Fruit fly (Drosophila melanogaster) whole organism, embryonic: ENCODE results near the gene Bfc.

Experiments used
- Atf6 ChIP-seq: fragments of 200-800 bp; sonication (Bioruptor generic); IDR thresholded peaks from 2 replicates; pipeline ENCODE4 v1.3.6; 2022; ENCODE audit warnings: missing biosample characterization, missing genetic modification characterization
- CG10147 ChIP-seq: fragments of 200-800 bp; sonication (Bioruptor generic); optimal IDR thresholded peaks from 2 replicates; lab custom pipeline; 2019; ENCODE audit warnings: missing biosample characterization, mild to moderate bottlenecking, missing genetic modification characterization, moderate library complexity
- CG10366 ChIP-seq: fragments of 200-800 bp; sonication (Bioruptor generic); IDR thresholded peaks from 2 replicates; pipeline ENCODE4 v1.3.6; 2022; ENCODE audit warnings: missing biosample characterization, missing genetic modification characterization
- CG13287 ChIP-seq: fragments of 200-800 bp; sonication (Bioruptor generic); IDR thresholded peaks from 2 replicates; pipeline ENCODE4 v1.3.6; 2022; ENCODE audit warnings: missing biosample characterization, missing genetic modification characterization; ENCODE audit not compliant: partially characterized antibody
- CG14014 ChIP-seq: fragments of 200-800 bp; sonication (Bioruptor generic); IDR thresholded peaks from 2 replicates; pipeline ENCODE4 v1.3.6; 2022; ENCODE audit warnings: missing biosample characterization, missing genetic modification characterization
- CG2120 ChIP-seq: fragments of 200-800 bp; sonication (Bioruptor generic); optimal IDR thresholded peaks from 3 replicates; lab custom pipeline; 2016; ENCODE audit warnings: missing biosample characterization, missing genetic modification characterization
- CG2129 ChIP-seq: fragments of 200-800 bp; sonication (Bioruptor generic); IDR thresholded peaks from 2 replicates; pipeline ENCODE4 v1.3.6; 2022; ENCODE audit warnings: missing biosample characterization, missing genetic modification characterization; ENCODE audit not compliant: partially characterized antibody
- CG32532 ChIP-seq: fragments of 200-800 bp; sonication (Bioruptor generic); IDR thresholded peaks from 2 replicates; pipeline ENCODE4 v1.3.6; 2022; ENCODE audit warnings: missing biosample characterization, missing genetic modification characterization
- CG3847 ChIP-seq: fragments of 200-800 bp; sonication (Bioruptor generic); IDR thresholded peaks from 2 replicates; pipeline ENCODE4 v1.3.6; 2022; ENCODE audit warnings: missing biosample characterization, missing genetic modification characterization
- CG4854 ChIP-seq: fragments of 200-800 bp; sonication (Bioruptor generic); optimal IDR thresholded peaks from 2 replicates; lab custom pipeline; 2016; ENCODE audit warnings: missing biosample characterization, missing genetic modification characterization, inconsistent platforms
- CG6689 ChIP-seq: fragments of 200-800 bp; sonication (Bioruptor generic); IDR thresholded peaks from 2 replicates; pipeline ENCODE4 v1.3.6; 2022; ENCODE audit warnings: missing biosample characterization, missing genetic modification characterization
- CG7745 ChIP-seq: fragments of 200-800 bp; sonication (Bioruptor generic); optimal IDR thresholded peaks from 2 replicates; lab custom pipeline; 2018; ENCODE audit warnings: missing biosample characterization, mild to moderate bottlenecking, missing genetic modification characterization, moderate library complexity
- CG7963 ChIP-seq: fragments of 200-800 bp; sonication (Bioruptor generic); IDR thresholded peaks from 3 replicates; pipeline ENCODE4 v1.3.6; 2022; ENCODE audit warnings: missing biosample characterization, missing genetic modification characterization; ENCODE audit not compliant: partially characterized antibody
- CG8290 ChIP-seq, 3 experiments: fragments of 200-800 bp; sonication (Bioruptor generic); optimal IDR thresholded peaks; 2 replicates each; lab custom pipeline; 2016 to 2019; ENCODE audit warnings: missing biosample characterization in 3 of 3, missing genetic modification characterization in 3 of 3, mild to moderate bottlenecking in 2 of 3, moderate library complexity in 1 of 3
- CG8478 ChIP-seq: fragments of >200 bp; optimal IDR thresholded peaks from 2 replicates; lab custom pipeline; 2018
- Drgx ChIP-seq: fragments of 200-800 bp; sonication (Bioruptor generic); IDR thresholded peaks from 2 replicates; pipeline ENCODE4 v1.3.6; 2022; ENCODE audit warnings: missing biosample characterization, missing genetic modification characterization
- E2f1 ChIP-seq: fragments of 200-800 bp; sonication (Bioruptor generic); IDR thresholded peaks from 2 replicates; pipeline ENCODE4 v1.3.6; 2022; ENCODE audit warnings: missing biosample characterization, missing genetic modification characterization
- E2f2 ChIP-seq: fragments of 200-800 bp; sonication (Bioruptor generic); IDR thresholded peaks from 2 replicates; pipeline ENCODE4 v1.3.6; 2022; ENCODE audit warnings: missing biosample characterization, missing genetic modification characterization
- Hr39 ChIP-seq: fragments of >200 bp; optimal IDR thresholded peaks from 2 replicates; lab custom pipeline; 2017
- Lpt ChIP-seq: fragments of >200 bp; optimal IDR thresholded peaks from 2 replicates; lab custom pipeline; 2018; ENCODE audit warnings: missing biosample characterization, missing genetic modification characterization
- Med ChIP-seq: fragments of 200-800 bp; sonication (Bioruptor generic); peaks from one replicate; lab custom pipeline; 2016; ENCODE audit warnings: missing biosample characterization, missing genetic modification characterization, mild to moderate bottlenecking, inconsistent platforms, moderate library complexity
- Meics ChIP-seq: fragments of 200-800 bp; sonication (Bioruptor generic); optimal IDR thresholded peaks from 2 replicates; lab custom pipeline; 2017; ENCODE audit warnings: missing biosample characterization, mild to moderate bottlenecking, missing genetic modification characterization
- Ptx1 ChIP-seq: fragments of 200-800 bp; sonication (Bioruptor generic); IDR thresholded peaks from 2 replicates; pipeline ENCODE4 v1.3.6; 2022; ENCODE audit warnings: missing biosample characterization, missing genetic modification characterization
- Rfx ChIP-seq: fragments of 200-800 bp; sonication (Bioruptor generic); IDR thresholded peaks from 2 replicates; pipeline ENCODE4 v1.3.6; 2022; ENCODE audit warnings: missing biosample characterization, missing genetic modification characterization
- ab ChIP-seq: fragments of 200-800 bp; sonication (Bioruptor generic); optimal IDR thresholded peaks from 2 replicates; lab custom pipeline; 2016; ENCODE audit warnings: missing biosample characterization, missing genetic modification characterization
- chinmo ChIP-seq: fragments of 200-800 bp; sonication (Bioruptor generic); IDR thresholded peaks from 4 replicates; pipeline ENCODE4 v1.3.6; 2022; ENCODE audit warnings: missing biosample characterization, missing genetic modification characterization; ENCODE audit not compliant: partially characterized antibody
- chm ChIP-seq: fragments of 200-800 bp; sonication (Bioruptor generic); IDR thresholded peaks from 2 replicates; pipeline ENCODE4 v1.3.6; 2022; ENCODE audit warnings: missing biosample characterization, missing genetic modification characterization
- crp ChIP-seq, 2 experiments: fragments of 200-800 bp; sonication (Bioruptor generic); optimal IDR thresholded peaks; 2 replicates in 1 of 2; 3 replicates in 1 of 2; lab custom pipeline; 2017; ENCODE audit warnings: missing biosample characterization in 2 of 2, missing genetic modification characterization in 2 of 2, mild to moderate bottlenecking in 1 of 2, moderate library complexity in 1 of 2
- dysf ChIP-seq: fragments of 200-800 bp; sonication (Bioruptor generic); IDR thresholded peaks from 3 replicates; pipeline ENCODE4 v1.3.6; 2022; ENCODE audit warnings: missing biosample characterization, missing genetic modification characterization
- grn ChIP-seq: fragments of 200-800 bp; sonication (Bioruptor generic); optimal IDR thresholded peaks from 3 replicates; lab custom pipeline; 2017; ENCODE audit warnings: missing biosample characterization, missing genetic modification characterization
- kah ChIP-seq: fragments of 200-800 bp; sonication (Bioruptor generic); optimal IDR thresholded peaks from 2 replicates; lab custom pipeline; 2018; ENCODE audit warnings: missing biosample characterization, mild to moderate bottlenecking, missing genetic modification characterization
- lab ChIP-seq: fragments of 200-800 bp; sonication (Bioruptor generic); optimal IDR thresholded peaks from 3 replicates; lab custom pipeline; 2017; ENCODE audit warnings: missing biosample characterization, missing genetic modification characterization, mild to moderate bottlenecking, moderate library complexity, missing genetic modification reagents
- pan ChIP-seq, 4 experiments: fragments of >200 bp in 3 of 4; fragments of 200-800 bp in 1 of 4; sonication (Bioruptor generic) in 1 of 4; optimal IDR thresholded peaks in 3 of 4; IDR thresholded peaks in 1 of 4; 2 replicates each; pipeline versions ENCODE4 v1.3.6 to Lab custom; 2017 to 2022; ENCODE audit warnings: missing biosample characterization in 2 of 4, missing genetic modification characterization in 2 of 4, mixed read lengths in 1 of 4
- prd ChIP-seq, 3 experiments: fragments of >200 bp in 2 of 3; fragments of 200-800 bp in 1 of 3; sonication (Bioruptor generic) in 1 of 3; optimal IDR thresholded peaks in 2 of 3; IDR thresholded peaks in 1 of 3; 2 replicates in 2 of 3; 3 replicates in 1 of 3; pipeline versions ENCODE4 v1.3.6 to Lab custom; 2017 to 2022; ENCODE audit warnings: missing biosample characterization in 1 of 3, missing genetic modification characterization in 1 of 3
- row ChIP-seq: fragments of 200-800 bp; sonication (Bioruptor generic); IDR thresholded peaks from 3 replicates; pipeline ENCODE4 v1.3.6; 2022; ENCODE audit warnings: missing biosample characterization, missing genetic modification characterization
- shn ChIP-seq: fragments of 200-800 bp; sonication (Bioruptor generic); optimal IDR thresholded peaks from 3 replicates; lab custom pipeline; 2016; ENCODE audit warnings: missing biosample characterization, missing genetic modification characterization
- sisA ChIP-seq: fragments of 200-800 bp; sonication (Bioruptor generic); IDR thresholded peaks from 2 replicates; pipeline ENCODE4 v1.3.6; 2022; ENCODE audit warnings: missing biosample characterization, missing genetic modification characterization
- sob ChIP-seq: fragments of 200-800 bp; sonication (Bioruptor generic); IDR thresholded peaks from 2 replicates; pipeline ENCODE4 v1.3.6; 2022; ENCODE audit warnings: missing biosample characterization, missing genetic modification characterization
- tgo ChIP-seq: fragments of 200-800 bp; sonication (Bioruptor generic); IDR thresholded peaks from 3 replicates; pipeline ENCODE4 v1.3.6; 2022; ENCODE audit warnings: missing biosample characterization, missing genetic modification characterization
- toy ChIP-seq: fragments of 200-800 bp; sonication (Bioruptor generic); IDR thresholded peaks from 2 replicates; pipeline ENCODE4 v1.3.6; 2022; ENCODE audit warnings: missing biosample characterization, missing genetic modification characterization
- unc-4 ChIP-seq: fragments of 200-800 bp; sonication (Bioruptor generic); IDR thresholded peaks from 2 replicates; pipeline ENCODE4 v1.3.6; 2022; ENCODE audit warnings: missing biosample characterization, missing genetic modification characterization; ENCODE audit not compliant: partially characterized antibody
- vvl ChIP-seq: fragments of 200-800 bp; sonication (Bioruptor generic); IDR thresholded peaks from 2 replicates; pipeline ENCODE4 v1.3.6; 2022; ENCODE audit warnings: missing biosample characterization, missing genetic modification characterization
- z ChIP-seq: fragments of 200-800 bp; sonication (Bioruptor generic); IDR thresholded peaks from 3 replicates; pipeline ENCODE4 v1.3.6; 2022; ENCODE audit warnings: missing biosample characterization, missing genetic modification characterization

Bfc gene

dm6 chr3L:1203855-1204431 is 46.6 kb upstream of the Bfc start:
- TF ChIP-seq kah (GFP tag; lab: Kevin White, UChicago) (no peak), prd (optimal IDR thresholded peaks at IDR 0.05; lab: Kevin White, UChicago) (no peak), prd (GFP tag; IDR thresholded peaks at IDR 0.05; lab: Robert Waterston, UW) (0 out of 3 replicates have a peak, but pooled peaks have one; percentile 22), lab (GFP tag; lab: Kevin White, UChicago) (peak; percentile 26), vvl (GFP tag; lab: Robert Waterston, UW) (peak; percentile 25; the same call in 1 of the 2 replicates), grn (no peak), CG7963 (GFP tag; lab: Robert Waterston, UW) (no peak), CG7745 (tag; lab: Kevin White, UChicago) (no peak), CG8290 (GFP tag; optimal IDR thresholded peaks at IDR 0.05; lab: Kevin White, UChicago) (no peak), CG8290 (tag; optimal IDR thresholded peaks at IDR 0.05; lab: Kevin White, UChicago) (peak in 1 of 2 experiments; percentile 49), ab (no peak), Med (peak; percentile 59), sob (GFP tag; lab: Robert Waterston, UW) (peak; percentile 33; the same call in 1 of the 2 replicates), toy (GFP tag; lab: Robert Waterston, UW) (0 out of 2 replicates have a peak, but pooled peaks have one; percentile 14), unc-4 (0 out of 2 replicates have a peak, but pooled peaks have one; percentile 30), Lpt (GFP tag; lab: Kevin White, UChicago) (no peak), CG8478 (lab: Kevin White, UChicago) (no peak), CG6689 (GFP tag; lab: Robert Waterston, UW) (0 out of 2 replicates have a peak, but pooled peaks have one; percentile 11), z (peak; percentile 87), Drgx (GFP tag; lab: Robert Waterston, UW) (0 out of 2 replicates have a peak, but pooled peaks have one; percentile 28), Atf6 (peak; percentile 48; the same call in 1 of the 2 replicates), dysf (peak; percentile 37; the same call in 1 of the 3 replicates), CG10366 (GFP tag; lab: Robert Waterston, UW) (peak; percentile 68), chinmo (GFP tag; lab: Robert Waterston, UW) (peak; percentile 35; the same call in 1 of the 4 replicates), Rfx (GFP tag; lab: Robert Waterston, UW) (peak; percentile 58), E2f2 (GFP tag; lab: Robert Waterston, UW) (peak; percentile 16; the same call in 1 of the 2 replicates), CG10147 (GFP tag; lab: Kevin White, UChicago) (no peak), chm (0 out of 2 replicates have a peak, but pooled peaks have one; percentile 29), crp (GFP tag; optimal IDR thresholded peaks at IDR 0.05; lab: Kevin White, UChicago) (peak in 1 of 2 experiments; percentile 36), CG2120 (GFP tag; lab: Kevin White, UChicago) (peak; percentile 29), CG3847 (GFP tag; lab: Robert Waterston, UW) (peak; percentile 29; the same call in 1 of the 2 replicates), Ptx1 (GFP tag; lab: Robert Waterston, UW) (peak; percentile 7; the same call in 1 of the 2 replicates), sisA (GFP tag; lab: Robert Waterston, UW) (0 out of 2 replicates have a peak, but pooled peaks have one; percentile 24), Meics (GFP tag; lab: Kevin White, UChicago) (peak; percentile 12), CG32532 (GFP tag; lab: Robert Waterston, UW) (peak; percentile 62), tgo (GFP tag; lab: Robert Waterston, UW) (no peak), Hr39 (lab: Kevin White, UChicago) (peak; percentile 36), pan (optimal IDR thresholded peaks at IDR 0.05; lab: Kevin White, UChicago) (no peak), pan (GFP tag; optimal IDR thresholded peaks at IDR 0.05 in 1 of 2, IDR thresholded peaks at IDR 0.05 in 1 of 2) (peak in 1 of 2 experiments; percentile 8), CG13287 (GFP tag; lab: Robert Waterston, UW) (peak; percentile 19; the same call in 1 of the 2 replicates), shn (no peak), row (GFP tag; lab: Robert Waterston, UW) (peak; percentile 14; the same call in 1 of the 3 replicates), CG2129 (GFP tag; lab: Robert Waterston, UW) (no peak), CG4854 (GFP tag; lab: Kevin White, UChicago) (no peak), CG14014 (peak; percentile 8; the same call in 1 of the 2 replicates), E2f1 (GFP tag; lab: Robert Waterston, UW) (0 out of 2 replicates have a peak, but pooled peaks have one; percentile 9)
